Comparison of ENCODE assay signal across 5 worm cellular contexts in the genomic region with DNA sequence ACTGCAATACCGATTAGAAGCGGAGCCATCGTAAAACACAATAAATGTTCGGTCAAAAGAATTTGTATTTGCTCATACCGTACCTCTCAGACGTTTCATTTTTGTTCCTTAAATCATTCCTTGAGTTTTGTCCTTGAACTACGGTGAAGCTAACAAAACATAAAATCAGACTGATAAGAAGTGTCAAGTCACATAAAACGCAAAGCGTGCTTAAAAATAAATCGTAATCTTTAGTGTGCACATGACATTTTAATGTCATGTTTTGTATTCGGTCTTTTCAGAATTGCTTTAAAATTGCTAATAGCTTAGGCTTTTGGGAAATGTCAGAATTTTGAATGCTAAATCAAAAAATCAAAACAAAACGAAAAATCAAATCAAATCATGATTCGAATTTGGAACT.
TF ChIP-seq lines count a peak whose summit lies in the region.

No protein-coding gene starts in this region.

TF ChIP-seq in whole organism, L1 larva, 84 proteins besides CTCF, POLR2A, EP300 and RAD21:
- TF ChIP-seq nhr-77 (tag; optimal IDR thresholded peaks at IDR 0.05; lab: Kevin White, UChicago), result no peak
- TF ChIP-seq lin-35 (GFP tag; optimal IDR thresholded peaks at IDR 0.05; lab: Kevin White, UChicago), result peak in 1 of 2 experiments; percentile 39
- no peak for TF ChIP-seq lin-39 (tag; optimal IDR thresholded peaks at IDR 0.05; lab: Kevin White, UChicago)
- TF ChIP-seq ztf-4 (tag; optimal IDR thresholded peaks at IDR 0.05; lab: Kevin White, UChicago), result no peak
- TF ChIP-seq unc-86 (tag; optimal IDR thresholded peaks at IDR 0.05; lab: Kevin White, UChicago), result no peak
- no peak for TF ChIP-seq nhr-11 (tag; optimal IDR thresholded peaks at IDR 0.05; lab: Kevin White, UChicago)
- TF ChIP-seq elt-2 (tag; optimal IDR thresholded peaks at IDR 0.05; lab: Kevin White, UChicago), result peak; percentile 81
- no peak for TF ChIP-seq zag-1 (tag; optimal IDR thresholded peaks at IDR 0.05; lab: Kevin White, UChicago)
- no peak for TF ChIP-seq pax-3 (tag; optimal IDR thresholded peaks at IDR 0.05; lab: Kevin White, UChicago)
- TF ChIP-seq nhr-85 (tag; lab: Kevin White, UChicago), result no peak
- no peak for TF ChIP-seq unc-130 (tag; optimal IDR thresholded peaks at IDR 0.05; lab: Kevin White, UChicago)
- no peak for TF ChIP-seq ets-5 (GFP tag; IDR thresholded peaks at IDR 0.05; lab: Robert Waterston, UW)
- TF ChIP-seq nhr-20 (tag; optimal IDR thresholded peaks at IDR 0.05; lab: Kevin White, UChicago), result peak; percentile 31
- no peak for TF ChIP-seq hlh-17 (GFP tag; optimal IDR thresholded peaks at IDR 0.05; lab: Kevin White, UChicago; ENCODE audit: borderline replicate concordance)
- no peak for TF ChIP-seq skn-1 (tag; optimal IDR thresholded peaks at IDR 0.05; lab: Kevin White, UChicago)

TF ChIP-seq in whole organism, L2 larva, 48 proteins besides CTCF, POLR2A, EP300 and RAD21:
- TF ChIP-seq nhr-77 (tag; optimal IDR thresholded peaks at IDR 0.05; lab: Kevin White, UChicago) (no peak), crh-2 (tag; optimal IDR thresholded peaks at IDR 0.05; lab: Kevin White, UChicago) (peak; percentile 37), F13H6.1 (tag; optimal IDR thresholded peaks at IDR 0.05; lab: Kevin White, UChicago) (peak; percentile 23), sma-9 (GFP tag; optimal IDR thresholded peaks at IDR 0.05; lab: Kevin White, UChicago) (peak; percentile 51), sma-9 (tag; optimal IDR thresholded peaks at IDR 0.05; lab: Kevin White, UChicago) (no peak), fos-1 (tag; optimal IDR thresholded peaks at IDR 0.05; lab: Kevin White, UChicago) (peak; percentile 81)

TF ChIP-seq in whole organism, L3 larva, 47 proteins besides CTCF, POLR2A, EP300 and RAD21:
- TF ChIP-seq fos-1 (tag; optimal IDR thresholded peaks at IDR 0.05; lab: Kevin White, UChicago), result no peak
- TF ChIP-seq nhr-28 (tag; optimal IDR thresholded peaks at IDR 0.05; lab: Kevin White, UChicago), result no peak
- TF ChIP-seq jun-1 (tag; optimal IDR thresholded peaks at IDR 0.05; lab: Kevin White, UChicago), result peak; percentile 43
- TF ChIP-seq nhr-11 (tag; optimal IDR thresholded peaks at IDR 0.05; lab: Kevin White, UChicago), result no peak
- peak; percentile 40 for TF ChIP-seq pha-4 (tag; optimal IDR thresholded peaks at IDR 0.05; lab: Kevin White, UChicago)
- peak; percentile 55 for TF ChIP-seq skn-1 (tag; optimal IDR thresholded peaks at IDR 0.05; lab: Kevin White, UChicago)
- TF ChIP-seq pqm-1 (tag; optimal IDR thresholded peaks at IDR 0.05; lab: Kevin White, UChicago), result peak; percentile 77
- TF ChIP-seq elt-2 (tag; optimal IDR thresholded peaks at IDR 0.05; lab: Kevin White, UChicago), result peak; percentile 89

TF ChIP-seq in whole organism, L4 larva, 104 proteins besides CTCF, POLR2A, EP300 and RAD21:
- no peak for TF ChIP-seq mdl-1 (tag; optimal IDR thresholded peaks at IDR 0.05; lab: Kevin White, UChicago)
- no peak for TF ChIP-seq lin-1 (GFP tag; IDR thresholded peaks at IDR 0.05; lab: Robert Waterston, UW)
- peak; percentile 38 for TF ChIP-seq nhr-6 (tag; optimal IDR thresholded peaks at IDR 0.05; lab: Kevin White, UChicago)
- no peak for TF ChIP-seq R02D3.7 (tag; optimal IDR thresholded peaks at IDR 0.05; lab: Kevin White, UChicago)
- peak; percentile 2 for TF ChIP-seq ztf-7 (tag; optimal IDR thresholded peaks at IDR 0.05; lab: Kevin White, UChicago)
- TF ChIP-seq hlh-30 (tag; optimal IDR thresholded peaks at IDR 0.05; lab: Kevin White, UChicago; ENCODE audit: insufficient read depth), result peak; percentile 55
- TF ChIP-seq nhr-48 (tag; optimal IDR thresholded peaks at IDR 0.05; lab: Kevin White, UChicago), result peak; percentile 30
- peak; percentile 0 for TF ChIP-seq nhr-102 (tag; optimal IDR thresholded peaks at IDR 0.05; lab: Kevin White, UChicago)
- no peak for TF ChIP-seq attf-4 (tag; optimal IDR thresholded peaks at IDR 0.05; lab: Kevin White, UChicago)
- peak; percentile 61 for TF ChIP-seq nhr-77 (tag; optimal IDR thresholded peaks at IDR 0.05; lab: Kevin White, UChicago)
- no peak for TF ChIP-seq lin-39 (tag; optimal IDR thresholded peaks at IDR 0.05; lab: Kevin White, UChicago)
- peak in 1 of 2 experiments; percentile 4 for TF ChIP-seq lsy-2 (tag; optimal IDR thresholded peaks at IDR 0.05; lab: Kevin White, UChicago)
- TF ChIP-seq php-3 (GFP tag; IDR thresholded peaks at IDR 0.05; lab: Robert Waterston, UW), result peak; percentile 95
- TF ChIP-seq pqm-1 (tag; optimal IDR thresholded peaks at IDR 0.05; lab: Kevin White, UChicago), result peak; percentile 84
- no peak for TF ChIP-seq rbr-2 (tag; optimal IDR thresholded peaks at IDR 0.05; lab: Kevin White, UChicago)
- no peak for TF ChIP-seq ama-1 (optimal IDR thresholded peaks at IDR 0.05; lab: Kevin White, UChicago)
- peak; percentile 72 for TF ChIP-seq hlh-11 (tag; optimal IDR thresholded peaks at IDR 0.05; lab: Kevin White, UChicago)
- no peak for TF ChIP-seq daf-8 (GFP tag; IDR thresholded peaks at IDR 0.05; lab: Robert Waterston, UW)
- TF ChIP-seq nhr-28 (tag; optimal IDR thresholded peaks at IDR 0.05; lab: Kevin White, UChicago), result peak; percentile 85
- peak; percentile 78 for TF ChIP-seq dve-1 (tag; optimal IDR thresholded peaks at IDR 0.05; lab: Kevin White, UChicago; ENCODE audit: insufficient read depth)
- TF ChIP-seq dmd-6 (GFP tag; IDR thresholded peaks at IDR 0.05; lab: Robert Waterston, UW), result peak; percentile 83
- TF ChIP-seq daf-16 (GFP tag; optimal IDR thresholded peaks at IDR 0.05; lab: Kevin White, UChicago), result no peak
- peak; percentile 71 for TF ChIP-seq daf-16 (tag; optimal IDR thresholded peaks at IDR 0.05; lab: Kevin White, UChicago)
- peak; percentile 64; the same call in 1 of the 2 replicates for TF ChIP-seq tra-1 (GFP tag; IDR thresholded peaks at IDR 0.05; lab: Robert Waterston, UW)
- no peak for TF ChIP-seq Y75B8A.6 (GFP tag; IDR thresholded peaks at IDR 0.05; lab: Robert Waterston, UW)

TF ChIP-seq in whole organism, young adult, 124 proteins besides CTCF, POLR2A, EP300 and RAD21:
- peak; percentile 72 for TF ChIP-seq nhr-80 (tag; optimal IDR thresholded peaks at IDR 0.05; lab: Kevin White, UChicago)
- TF ChIP-seq cebp-1 (GFP tag; IDR thresholded peaks at IDR 0.05; lab: Robert Waterston, UW), result no peak
- TF ChIP-seq cebp-1 (tag; optimal IDR thresholded peaks at IDR 0.05; lab: Kevin White, UChicago), result peak; percentile 25
- peak; percentile 11 for TF ChIP-seq unc-62 (GFP tag; optimal IDR thresholded peaks at IDR 0.05; lab: Kevin White, UChicago)
- TF ChIP-seq pha-4 (tag; optimal IDR thresholded peaks at IDR 0.05; lab: Kevin White, UChicago), result no peak
- TF ChIP-seq cebp-2 (GFP tag; IDR thresholded peaks at IDR 0.05; lab: Robert Waterston, UW), result no peak
